Comparison of ENCODE assay signal across 5 fruit fly cellular contexts in the genomic region with DNA sequence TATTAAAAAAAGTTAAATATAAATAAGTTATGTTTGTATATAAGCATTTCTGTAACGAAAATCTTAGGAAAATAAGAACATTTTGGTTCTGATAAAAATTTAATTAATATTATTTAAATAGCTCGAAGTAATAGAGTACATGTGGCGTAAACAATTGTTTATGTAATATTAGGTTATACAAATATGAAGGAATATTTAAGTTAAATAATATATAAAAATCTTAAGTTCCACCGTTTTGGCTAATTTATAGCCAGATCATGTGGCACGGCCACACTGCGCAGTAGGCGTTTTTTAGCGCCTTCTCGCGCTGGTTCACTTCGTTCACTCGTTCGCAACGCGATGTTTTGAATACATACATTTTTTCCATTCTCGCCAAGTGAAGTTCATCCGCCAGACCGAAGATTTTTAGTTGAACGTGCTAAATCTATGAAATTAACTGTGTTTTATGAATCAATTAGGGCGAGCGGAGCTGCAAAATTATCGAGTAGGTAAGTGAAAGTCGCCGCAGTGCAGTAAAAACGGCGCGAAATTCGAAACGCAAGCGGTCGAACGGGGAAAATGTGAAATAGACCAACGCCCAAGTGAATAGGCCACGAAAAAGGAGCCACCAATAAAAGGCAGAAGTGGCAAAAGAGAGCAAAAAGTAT.
TF ChIP-seq lines count a peak whose summit lies in the region.

A gene (plus strand): TSS at position 323 of the 647 bp plus-strand sequence.

- TF ChIP-seq CTCF in whole organism, embryonic (GFP tag; optimal IDR thresholded peaks at IDR 0.05; lab: Kevin White, UChicago): peak; percentile 0

TF ChIP-seq in whole organism, adult, 20 proteins besides CTCF, POLR2A, EP300 and RAD21:
- TF ChIP-seq cnc (optimal IDR thresholded peaks at IDR 0.05; lab: Kevin White, UChicago) (no peak), bab1 (GFP tag; optimal IDR thresholded peaks at IDR 0.05; lab: Kevin White, UChicago) (peak; percentile 40), Crg-1 (GFP tag; optimal IDR thresholded peaks at IDR 0.05; lab: Kevin White, UChicago) (no peak)

TF ChIP-seq in whole organism, embryonic, 481 proteins besides CTCF, POLR2A, EP300 and RAD21 (continues in another document):
- TF ChIP-seq bab2 (GFP tag; optimal IDR thresholded peaks at IDR 0.05; lab: Kevin White, UChicago) (no peak), CG4820 (GFP tag; optimal IDR thresholded peaks at IDR 0.05; lab: Kevin White, UChicago) (no peak), CG15514 (GFP tag; optimal IDR thresholded peaks at IDR 0.05; lab: Kevin White, UChicago) (peak; percentile 96), PHDP (tag; optimal IDR thresholded peaks at IDR 0.05; lab: Kevin White, UChicago) (no peak), gfzf (GFP tag; optimal IDR thresholded peaks at IDR 0.05; lab: Kevin White, UChicago) (peak; percentile 56), dmrt11E (tag; optimal IDR thresholded peaks at IDR 0.05; lab: Kevin White, UChicago) (peak; percentile 4), NFAT (GFP tag; IDR thresholded peaks at IDR 0.05; lab: Robert Waterston, UW) (0 out of 2 replicates have a peak, but pooled peaks have one; percentile 4), CG32532 (GFP tag; IDR thresholded peaks at IDR 0.05; lab: Robert Waterston, UW) (no peak), bbx (GFP tag; IDR thresholded peaks at IDR 0.05; lab: Robert Waterston, UW; ENCODE audit: partially characterized antibody) (0 out of 2 replicates have a peak, but pooled peaks have one; percentile 25), BEAF-32 (GFP tag; optimal IDR thresholded peaks at IDR 0.05; lab: Kevin White, UChicago) (peak; percentile 2), bigmax (GFP tag; optimal IDR thresholded peaks at IDR 0.05; lab: Kevin White, UChicago) (no peak), Dref (GFP tag; IDR thresholded peaks at IDR 0.05; lab: Robert Waterston, UW) (no peak), CG8290 (GFP tag; optimal IDR thresholded peaks at IDR 0.05; lab: Kevin White, UChicago) (no peak), CG8290 (tag; optimal IDR thresholded peaks at IDR 0.05; lab: Kevin White, UChicago) (peak in 1 of 2 experiments; percentile 7), nmo (GFP tag; optimal IDR thresholded peaks at IDR 0.05; lab: Kevin White, UChicago) (peak; percentile 5), CG14710 (tag; optimal IDR thresholded peaks at IDR 0.05; lab: Kevin White, UChicago) (peak; percentile 28), CG17361 (GFP tag; IDR thresholded peaks at IDR 0.05; lab: Robert Waterston, UW) (peak; percentile 62; the same call in 1 of the 3 replicates), kni (GFP tag; optimal IDR thresholded peaks at IDR 0.05; lab: Kevin White, UChicago) (peak; percentile 37), twi (tag; optimal IDR thresholded peaks at IDR 0.05; lab: Kevin White, UChicago) (no peak)

TF ChIP-seq in whole organism, prepupa, 60 proteins besides CTCF, POLR2A, EP300 and RAD21:
- TF ChIP-seq Hr39 (GFP tag; optimal IDR thresholded peaks at IDR 0.05; lab: Kevin White, UChicago): no peak
- no peak for TF ChIP-seq fkh (GFP tag; optimal IDR thresholded peaks at IDR 0.05; lab: Kevin White, UChicago)
- no peak for TF ChIP-seq fd85E (GFP tag; optimal IDR thresholded peaks at IDR 0.05; lab: Kevin White, UChicago)
- no peak for TF ChIP-seq Eip78C (GFP tag; lab: Kevin White, UChicago)
- TF ChIP-seq topi (GFP tag; optimal IDR thresholded peaks at IDR 0.05; lab: Kevin White, UChicago): no peak
- TF ChIP-seq CG6808 (GFP tag; optimal IDR thresholded peaks at IDR 0.05; lab: Kevin White, UChicago): no peak
- TF ChIP-seq fd59A (GFP tag; optimal IDR thresholded peaks at IDR 0.05; lab: Kevin White, UChicago): no peak
- TF ChIP-seq svp (GFP tag; lab: Kevin White, UChicago): peak; percentile 70
- peak; percentile 35 for TF ChIP-seq CG6854 (GFP tag; optimal IDR thresholded peaks at IDR 0.05; lab: Kevin White, UChicago)
- no peak for TF ChIP-seq ss (GFP tag; optimal IDR thresholded peaks at IDR 0.05; lab: Kevin White, UChicago)
- TF ChIP-seq Gug (GFP tag; IDR thresholded peaks at IDR 0.05; lab: Robert Waterston, UW): no peak
- TF ChIP-seq CG11762 (GFP tag; optimal IDR thresholded peaks at IDR 0.05; lab: Kevin White, UChicago; ENCODE audit: insufficient read depth): no peak
- no peak for TF ChIP-seq CG6163 (GFP tag; IDR thresholded peaks at IDR 0.05; lab: Robert Waterston, UW)

TF ChIP-seq in whole organism, pupa, 21 proteins besides CTCF, POLR2A, EP300 and RAD21:
- TF ChIP-seq D1 (tag; optimal IDR thresholded peaks at IDR 0.05; lab: Kevin White, UChicago) (no peak), CG4496 (GFP tag; IDR thresholded peaks at IDR 0.05; lab: Robert Waterston, UW) (0 out of 3 replicates have a peak, but pooled peaks have one; percentile 26), CG32121 (GFP tag; IDR thresholded peaks at IDR 0.05; lab: Robert Waterston, UW) (no peak), Snoo (tag; optimal IDR thresholded peaks at IDR 0.05; lab: Kevin White, UChicago) (no peak), Ets98B (GFP tag; IDR thresholded peaks at IDR 0.05; lab: Robert Waterston, UW) (no peak)

TF ChIP-seq in whole organism, wandering third instar larva, 38 proteins besides CTCF, POLR2A, EP300 and RAD21:
- peak; percentile 43 for TF ChIP-seq psq (GFP tag; optimal IDR thresholded peaks at IDR 0.05; lab: Kevin White, UChicago)
- no peak for TF ChIP-seq h (GFP tag; optimal IDR thresholded peaks at IDR 0.05; lab: Kevin White, UChicago)
- TF ChIP-seq HLH106 (tag; optimal IDR thresholded peaks at IDR 0.05; lab: Kevin White, UChicago): peak; percentile 18
- TF ChIP-seq rgr (GFP tag; optimal IDR thresholded peaks at IDR 0.05; lab: Kevin White, UChicago): no peak
- no peak for TF ChIP-seq CG9705 (GFP tag; optimal IDR thresholded peaks at IDR 0.05; lab: Kevin White, UChicago)
- no peak for TF ChIP-seq Dif (GFP tag; optimal IDR thresholded peaks at IDR 0.05; lab: Kevin White, UChicago; ENCODE audit: partially characterized antibody)
- no peak for TF ChIP-seq OdsH (GFP tag; optimal IDR thresholded peaks at IDR 0.05; lab: Kevin White, UChicago)
- peak; percentile 78 for TF ChIP-seq Myc (optimal IDR thresholded peaks at IDR 0.05; lab: Kevin White, UChicago)
- TF ChIP-seq sage (GFP tag; optimal IDR thresholded peaks at IDR 0.05; lab: Kevin White, UChicago): no peak
- TF ChIP-seq ey (GFP tag; optimal IDR thresholded peaks at IDR 0.05; lab: Kevin White, UChicago): no peak
